Fruit fly (Drosophila melanogaster): ENCODE results near the gene lectin-22C.

Gene lectin-22C

dm6 chr2L:2037551-2038252 is 637 bp upstream of the lectin-22C start (continued):
- TF ChIP-seq lov (optimal IDR thresholded peaks at IDR 0.05), result no peak
- TF ChIP-seq lov (GFP tag; IDR thresholded peaks at IDR 0.05), result no peak
- TF ChIP-seq maf-S (GFP tag; optimal IDR thresholded peaks at IDR 0.05), result peak; percentile 22
- no peak for TF ChIP-seq Fer2 (tag; optimal IDR thresholded peaks at IDR 0.05)
- no peak for TF ChIP-seq Hr39 (optimal IDR thresholded peaks at IDR 0.05)
- no peak for TF ChIP-seq CG15479 (GFP tag; optimal IDR thresholded peaks at IDR 0.05)
- no peak for TF ChIP-seq toy (GFP tag; IDR thresholded peaks at IDR 0.05)
- TF ChIP-seq en (GFP tag; optimal IDR thresholded peaks at IDR 0.05), result no peak
- no peak for TF ChIP-seq fru (optimal IDR thresholded peaks at IDR 0.05)
- TF ChIP-seq CG12155 (GFP tag; optimal IDR thresholded peaks at IDR 0.05), result peak; percentile 46
- no peak for TF ChIP-seq dmrt11E (tag; optimal IDR thresholded peaks at IDR 0.05)
- peak; percentile 81 for TF ChIP-seq HLH4C (GFP tag; IDR thresholded peaks at IDR 0.05; ENCODE audit: partially characterized antibody)
- TF ChIP-seq seq (GFP tag; IDR thresholded peaks at IDR 0.05), result no peak
- TF ChIP-seq emc (GFP tag; optimal IDR thresholded peaks at IDR 0.05), result no peak
- TF ChIP-seq az2 (GFP tag; optimal IDR thresholded peaks at IDR 0.05), result no peak
- peak; percentile 49 for TF ChIP-seq CG11504 (tag; optimal IDR thresholded peaks at IDR 0.05)
- TF ChIP-seq onecut (GFP tag; IDR thresholded peaks at IDR 0.05), result no peak
- TF ChIP-seq gce (GFP tag; IDR thresholded peaks at IDR 0.05), result no peak
- peak; percentile 62; the same call in 2 of the 3 replicates for TF ChIP-seq CG11560 (tag; IDR thresholded peaks at IDR 0.05)
- TF ChIP-seq vvl (GFP tag; IDR thresholded peaks at IDR 0.05), result peak; percentile 21; the same call in 1 of the 2 replicates
- no peak for TF ChIP-seq CG2889 (GFP tag; IDR thresholded peaks at IDR 0.05)
- no peak for TF ChIP-seq CG7786 (GFP tag; optimal IDR thresholded peaks at IDR 0.05)
- no peak for TF ChIP-seq Oaz (GFP tag; IDR thresholded peaks at IDR 0.05)
- no peak for TF ChIP-seq lbe (GFP tag; optimal IDR thresholded peaks at IDR 0.05)
- TF ChIP-seq nom (GFP tag; optimal IDR thresholded peaks at IDR 0.05), result peak; percentile 56
- TF ChIP-seq CG17186 (GFP tag; optimal IDR thresholded peaks at IDR 0.05), result peak; percentile 89
- peak; percentile 59 for TF ChIP-seq CG10267 (tag; optimal IDR thresholded peaks at IDR 0.05)
- TF ChIP-seq CG30403 (GFP tag; optimal IDR thresholded peaks at IDR 0.05), result peak; percentile 47
- peak; percentile 34 for TF ChIP-seq zfh2 (GFP tag; optimal IDR thresholded peaks at IDR 0.05)
- TF ChIP-seq CG11398 (GFP tag; optimal IDR thresholded peaks at IDR 0.05), result no peak
- peak; percentile 55 for TF ChIP-seq CG4360 (GFP tag; IDR thresholded peaks at IDR 0.05)
- TF ChIP-seq CG6854 (GFP tag; optimal IDR thresholded peaks at IDR 0.05), result no peak
- TF ChIP-seq CG1603 (tag; optimal IDR thresholded peaks at IDR 0.05), result peak; percentile 95
- no peak for TF ChIP-seq Vsx1 (GFP tag; optimal IDR thresholded peaks at IDR 0.05)
- TF ChIP-seq CG15073 (GFP tag; optimal IDR thresholded peaks at IDR 0.05), result no peak
- peak; percentile 2 for TF ChIP-seq CG10654 (GFP tag; optimal IDR thresholded peaks at IDR 0.05)
- peak; percentile 12; the same call in 1 of the 2 replicates for TF ChIP-seq NFAT (GFP tag; IDR thresholded peaks at IDR 0.05)
- no peak for TF ChIP-seq CG14050 (GFP tag; IDR thresholded peaks at IDR 0.05)
- TF ChIP-seq otp (GFP tag; IDR thresholded peaks at IDR 0.05), result no peak
- TF ChIP-seq zf30C (GFP tag; optimal IDR thresholded peaks at IDR 0.05), result no peak
- TF ChIP-seq abd-A (tag; optimal IDR thresholded peaks at IDR 0.05), result no peak
- TF ChIP-seq Dref (GFP tag; IDR thresholded peaks at IDR 0.05), result peak; percentile 97
- TF ChIP-seq CG9215 (GFP tag; IDR thresholded peaks at IDR 0.05), result no peak
- no peak for TF ChIP-seq CG16863 (GFP tag; optimal IDR thresholded peaks at IDR 0.05)
- TF ChIP-seq wek (GFP tag; optimal IDR thresholded peaks at IDR 0.05), result no peak
- no peak for TF ChIP-seq cato (GFP tag; optimal IDR thresholded peaks at IDR 0.05; ENCODE audit: borderline replicate concordance)
- no peak for TF ChIP-seq unpg (GFP tag; optimal IDR thresholded peaks at IDR 0.05)
- TF ChIP-seq CG13894 (tag; optimal IDR thresholded peaks at IDR 0.05), result peak; percentile 46
- no peak for TF ChIP-seq CG1024 (GFP tag; IDR thresholded peaks at IDR 0.05)
- peak; percentile 5 for TF ChIP-seq CG12104 (GFP tag; optimal IDR thresholded peaks at IDR 0.05)
- peak; percentile 95 for TF ChIP-seq cg (GFP tag; optimal IDR thresholded peaks at IDR 0.05)
- TF ChIP-seq D19A (tag; optimal IDR thresholded peaks at IDR 0.05), result no peak
